Fruit fly (Drosophila melanogaster): ENCODE results near the gene Ugt305A1.

dm6 chr3L:4059293-4059820 lies at the start of gene Ugt305A1:
- TF ChIP-seq dmrt93B (GFP tag; optimal IDR thresholded peaks at IDR 0.05) (no peak), ey (GFP tag; optimal IDR thresholded peaks at IDR 0.05) (no peak), usp (GFP tag; optimal IDR thresholded peaks at IDR 0.05) (no peak), lola (GFP tag; optimal IDR thresholded peaks at IDR 0.05) (no peak), fru (GFP tag; optimal IDR thresholded peaks at IDR 0.05) (peak; percentile 14), Myc (optimal IDR thresholded peaks at IDR 0.05) (no peak), Mio (GFP tag; optimal IDR thresholded peaks at IDR 0.05) (no peak), CG32264 (GFP tag; optimal IDR thresholded peaks at IDR 0.05) (no peak), HLH106 (tag; optimal IDR thresholded peaks at IDR 0.05) (no peak), Hr78 (GFP tag; optimal IDR thresholded peaks at IDR 0.05) (no peak), jim (GFP tag; optimal IDR thresholded peaks at IDR 0.05) (no peak), OdsH (GFP tag; optimal IDR thresholded peaks at IDR 0.05) (no peak), Sp1 (GFP tag; optimal IDR thresholded peaks at IDR 0.05) (no peak)

All from whole organism, wandering third instar larva.